Worm (Caenorhabditis elegans) whole organism, L1 larva: ENCODE results near the gene gnrr-2.

Source experiments
- aha-1 ChIP-seq: fragments of 150-350 bp; optimal IDR thresholded peaks from 2 replicates; lab custom pipeline; 2014; ENCODE audit warnings: missing biosample characterization, missing genetic modification characterization
- alr-1 ChIP-seq: fragments of 200-800 bp; sonication (Bioruptor generic); optimal IDR thresholded peaks from 2 replicates; lab custom pipeline; 2018; ENCODE audit warnings: borderline replicate concordance, mild to moderate bottlenecking, missing genetic modification characterization, missing compliant biosample characterization
- ces-1 ChIP-seq: fragments of 150-350 bp; optimal IDR thresholded peaks from 2 replicates; lab custom pipeline; 2014; ENCODE audit warnings: missing biosample characterization, missing genetic modification reagents, missing genetic modification characterization
- elt-3 ChIP-seq, 6 experiments: fragments of 150-350 bp in 1 of 6; sonication (generic microtip); optimal IDR thresholded peaks; 2 replicates each; lab custom pipeline; 2017 to 2018; ENCODE audit warnings: missing biosample characterization in 6 of 6, missing genetic modification characterization in 6 of 6, inconsistent platforms in 1 of 6
- fkh-10 ChIP-seq: sonication (generic microtip); optimal IDR thresholded peaks from 2 replicates; lab custom pipeline; 2017; ENCODE audit warnings: missing biosample characterization, missing genetic modification reagents, missing genetic modification characterization
- mdl-1 ChIP-seq, 2 experiments: fragments of 150-350 bp; optimal IDR thresholded peaks; 2 replicates each; lab custom pipeline; 2014 to 2017; ENCODE audit warnings: missing biosample characterization in 2 of 2, missing genetic modification characterization in 2 of 2, inconsistent platforms in 1 of 2
- nhr-76 ChIP-seq: sonication (generic microtip); optimal IDR thresholded peaks from 2 replicates; lab custom pipeline; 2017; ENCODE audit warnings: missing biosample characterization, missing genetic modification characterization
- pax-3 ChIP-seq: fragments of 200-800 bp; sonication (Bioruptor generic); optimal IDR thresholded peaks from 2 replicates; lab custom pipeline; 2018; ENCODE audit warnings: mild to moderate bottlenecking, missing genetic modification characterization, moderate library complexity, missing compliant biosample characterization
- snpc-4 ChIP-seq: fragments of 150-350 bp; optimal IDR thresholded peaks from 2 replicates; lab custom pipeline; 2014; ENCODE audit warnings: missing biosample characterization, missing genetic modification characterization
- tlp-1 ChIP-seq: fragments of 150-350 bp; optimal IDR thresholded peaks from 2 replicates; lab custom pipeline; 2014; ENCODE audit warnings: missing biosample characterization, missing genetic modification characterization
- unc-30 ChIP-seq: sonication (generic microtip); optimal IDR thresholded peaks from 2 replicates; lab custom pipeline; 2017; ENCODE audit warnings: missing biosample characterization, missing genetic modification characterization
- unc-86 ChIP-seq: sonication (generic microtip); optimal IDR thresholded peaks from 2 replicates; lab custom pipeline; 2016; ENCODE audit warnings: missing genetic modification characterization, missing compliant biosample characterization

DNA sequence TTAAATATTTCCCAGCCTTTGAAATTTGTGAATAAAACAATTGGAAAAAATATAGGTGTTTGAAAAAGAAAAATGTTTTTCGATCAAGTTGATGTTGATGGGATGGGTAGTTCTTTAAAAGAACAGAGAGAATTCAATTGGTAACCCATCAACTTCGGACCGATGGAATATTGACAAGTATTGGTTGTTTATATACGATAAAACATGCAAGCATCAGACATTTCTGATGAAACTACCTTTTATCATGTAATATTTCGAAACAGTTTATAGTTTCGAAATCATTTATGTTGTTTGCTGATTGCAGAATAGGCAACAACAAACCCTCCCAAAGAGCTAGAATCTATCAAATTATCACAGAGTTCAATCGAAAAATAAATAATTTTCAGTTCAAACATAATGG is 1.0 kb downstream of the gnrr-2 start:
- TF ChIP-seq snpc-4 (tag; lab: Kevin White, UChicago) = no peak
- no peak for TF ChIP-seq alr-1
- no peak for TF ChIP-seq pax-3 (tag; lab: Kevin White, UChicago)
- no peak for TF ChIP-seq ces-1 (GFP tag; lab: Kevin White, UChicago)
- TF ChIP-seq mdl-1 (tag; optimal IDR thresholded peaks at IDR 0.05; lab: Kevin White, UChicago) = no peak
- TF ChIP-seq nhr-76 (tag; lab: Kevin White, UChicago) = no peak
- no peak for TF ChIP-seq unc-30 (tag; lab: Kevin White, UChicago)
- TF ChIP-seq fkh-10 = no peak
- no peak for TF ChIP-seq tlp-1
- TF ChIP-seq unc-86 = no peak
- no peak for TF ChIP-seq elt-3 (tag; optimal IDR thresholded peaks at IDR 0.05; lab: Kevin White, UChicago)
- no peak for TF ChIP-seq aha-1 (tag; lab: Kevin White, UChicago)
